Worm (Caenorhabditis elegans) whole organism, young adult: Measurements from ENCODE around the gene ZC13.1.

ENCODE experiments used
- C17E4.6 ChIP-seq: fragments of 200-800 bp; sonication (Bioruptor generic); IDR thresholded peaks from 2 replicates; pipeline ENCODE4 v1.3.6; 2022; ENCODE audit warnings: missing genetic modification reagents, missing genetic modification characterization, missing compliant biosample characterization
- Y95B8A.8 ChIP-seq: fragments of 200-800 bp; sonication (Bioruptor generic); IDR thresholded peaks from 2 replicates; pipeline ENCODE4 v1.3.6; 2022; ENCODE audit warnings: missing genetic modification reagents, missing genetic modification characterization, missing compliant biosample characterization
- ceh-100 ChIP-seq: fragments of 200-800 bp; sonication (Bioruptor generic); IDR thresholded peaks from 2 replicates; pipeline ENCODE4 v1.3.6; 2022; ENCODE audit warnings: missing genetic modification reagents, missing genetic modification characterization, missing compliant biosample characterization
- ceh-40 ChIP-seq: fragments of 200-800 bp; sonication (Bioruptor generic); IDR thresholded peaks from 2 replicates; pipeline ENCODE4 v1.3.6; 2022; ENCODE audit warnings: missing genetic modification characterization, missing compliant biosample characterization
- lin-26 ChIP-seq: fragments of 200-800 bp; sonication (Bioruptor generic); IDR thresholded peaks from 2 replicates; pipeline ENCODE4 v1.3.6; 2022; ENCODE audit warnings: missing genetic modification reagents, missing genetic modification characterization, missing compliant biosample characterization
- mel-28 ChIP-seq: sonication (generic microtip); optimal IDR thresholded peaks from 2 replicates; lab custom pipeline; 2016; ENCODE audit warnings: borderline replicate concordance, mild to moderate bottlenecking, missing genetic modification characterization, missing compliant biosample characterization
- mes-4 ChIP-seq: sonication (generic microtip); optimal IDR thresholded peaks from 2 replicates; lab custom pipeline; 2016; ENCODE audit warnings: missing genotype, missing genetic modification characterization, missing compliant biosample characterization

Gene ZC13.1

ce11 chrX:927632-928031 is 50.6 kb downstream of the ZC13.1 start:
- TF ChIP-seq mes-4, result no peak
- no peak for TF ChIP-seq mel-28 (tag; lab: Kevin White, UChicago)
- TF ChIP-seq C17E4.6 (GFP tag; lab: Robert Waterston, UW), result no peak
- no peak for TF ChIP-seq ceh-100 (GFP tag; lab: Robert Waterston, UW)
- TF ChIP-seq lin-26 (GFP tag; lab: Robert Waterston, UW), result no peak
- no peak for TF ChIP-seq Y95B8A.8 (GFP tag; lab: Robert Waterston, UW)
- TF ChIP-seq ceh-40 (GFP tag; lab: Robert Waterston, UW), result no peak
